Worm (Caenorhabditis elegans): ENCODE data around the gene R07E5.19.

The R07E5.19 gene

ce11 chrIII:4369381-4369809 is 48.5 kb downstream of the R07E5.19 start:
- 0 out of 2 replicates have a peak, but pooled peaks have one; percentile 62 for TF ChIP-seq klf-2 (GFP tag; conservative IDR thresholded peaks at IDR 0.05)
- peak; percentile 93 for TF ChIP-seq flt-1 (GFP tag; IDR thresholded peaks at IDR 0.05)
- peak; percentile 66; the same call in 1 of the 2 replicates for TF ChIP-seq T22C8.4 (GFP tag; IDR thresholded peaks at IDR 0.05)
- TF ChIP-seq ref-1 (GFP tag; conservative IDR thresholded peaks at IDR 0.05), result peak; percentile 63
- peak; percentile 85 for TF ChIP-seq ztf-23 (GFP tag; IDR thresholded peaks at IDR 0.05)
- peak; percentile 87 for TF ChIP-seq tab-1 (GFP tag; IDR thresholded peaks at IDR 0.05)
- peak; percentile 27 for TF ChIP-seq cog-1 (tag; optimal IDR thresholded peaks at IDR 0.05)
- 0 out of 2 replicates have a peak, but pooled peaks have one; percentile 56 for TF ChIP-seq ztf-29 (GFP tag; IDR thresholded peaks at IDR 0.05)

ce11 chrIII:4367649-4368048 is 50.2 kb downstream of the R07E5.19 start, which contains the start of gene ckb-2:
Gene ckb-2 (plus strand): TSS chrIII:4367949.
- no peak for TF ChIP-seq ztf-29 (GFP tag; IDR thresholded peaks at IDR 0.05)
- TF ChIP-seq tab-1 (GFP tag; IDR thresholded peaks at IDR 0.05), result no peak
- no peak for TF ChIP-seq klf-2 (GFP tag; conservative IDR thresholded peaks at IDR 0.05)
- no peak for TF ChIP-seq ref-1 (GFP tag; conservative IDR thresholded peaks at IDR 0.05)
- TF ChIP-seq T22C8.4 (GFP tag; IDR thresholded peaks at IDR 0.05), result no peak
- TF ChIP-seq med-1 (GFP tag; optimal IDR thresholded peaks at IDR 0.05; ENCODE audit: insufficient read depth), result no peak
- no peak for TF ChIP-seq cog-1 (tag; optimal IDR thresholded peaks at IDR 0.05)
- TF ChIP-seq flt-1 (GFP tag; IDR thresholded peaks at IDR 0.05), result no peak
- TF ChIP-seq ztf-23 (GFP tag; IDR thresholded peaks at IDR 0.05), result no peak

Measured in whole organism, midembryonic.